Fruit fly (Drosophila melanogaster): ENCODE data around the gene Acp95EF.
A peak's percentile ranks its signal among the peaks of the same experiment; 100 is the strongest.

Acp95EF gene

dm6 chr3R:24188619-24189018, 40.2 kb upstream of the Acp95EF start, which contains the start of gene CG5515 (continued):
- TF ChIP-seq CG6791 (GFP tag; IDR thresholded peaks at IDR 0.05; ENCODE audit: partially characterized antibody) (peak; percentile 71; the same call in 2 of the 3 replicates), CG43689 (GFP tag; IDR thresholded peaks at IDR 0.05) (no peak), Sox100B (GFP tag; optimal IDR thresholded peaks at IDR 0.05) (no peak), amos (GFP tag; IDR thresholded peaks at IDR 0.05; ENCODE audit: partially characterized antibody) (peak; percentile 71), CG1024 (GFP tag; IDR thresholded peaks at IDR 0.05) (peak; percentile 51), CG6683 (GFP tag; optimal IDR thresholded peaks at IDR 0.05) (peak; percentile 27), Lhr (GFP tag; optimal IDR thresholded peaks at IDR 0.05) (peak; percentile 30), ac (GFP tag; optimal IDR thresholded peaks at IDR 0.05) (no peak), CG12744 (GFP tag; optimal IDR thresholded peaks at IDR 0.05) (peak; percentile 50), pan (optimal IDR thresholded peaks at IDR 0.05) (no peak), pan (GFP tag; optimal IDR thresholded peaks at IDR 0.05 in 1 of 2, IDR thresholded peaks at IDR 0.05 in 1 of 2) (peak in 1 of 2 experiments; percentile 82), crol (GFP tag; IDR thresholded peaks at IDR 0.05) (no peak), vvl (GFP tag; IDR thresholded peaks at IDR 0.05) (peak; percentile 87), ato (GFP tag; IDR thresholded peaks at IDR 0.05; ENCODE audit: partially characterized antibody) (peak; percentile 43; the same call in 1 of the 2 replicates), pb (GFP tag; optimal IDR thresholded peaks at IDR 0.05) (peak; percentile 50), shn (GFP tag; optimal IDR thresholded peaks at IDR 0.05) (peak; percentile 89), Pdp1 (GFP tag; optimal IDR thresholded peaks at IDR 0.05) (peak; percentile 75 to 77), CG4404 (GFP tag; IDR thresholded peaks at IDR 0.05) (peak; percentile 76), CG42726 (GFP tag; IDR thresholded peaks at IDR 0.05; ENCODE audit: partially characterized antibody) (peak; percentile 53), CG3847 (GFP tag; IDR thresholded peaks at IDR 0.05) (peak; percentile 91), yki (optimal IDR thresholded peaks at IDR 0.05) (no peak), kah (GFP tag; optimal IDR thresholded peaks at IDR 0.05) (no peak), CG18764 (GFP tag; optimal IDR thresholded peaks at IDR 0.05) (peak; percentile 95), pros (GFP tag; optimal IDR thresholded peaks at IDR 0.05) (no peak), CG14014 (GFP tag; IDR thresholded peaks at IDR 0.05) (peak; percentile 70; the same call in 1 of the 2 replicates), CG33213 (GFP tag; optimal IDR thresholded peaks at IDR 0.05) (peak; percentile 74), hkb (optimal IDR thresholded peaks at IDR 0.05) (peak; percentile 57), hkb (GFP tag; IDR thresholded peaks at IDR 0.05) (peak; percentile 66), fru (optimal IDR thresholded peaks at IDR 0.05) (no peak), Nf-YB (GFP tag; optimal IDR thresholded peaks at IDR 0.05) (no peak), CG10959 (GFP tag; IDR thresholded peaks at IDR 0.05) (peak; percentile 61), gcm (GFP tag; optimal IDR thresholded peaks at IDR 0.05) (no peak), lola (GFP tag; optimal IDR thresholded peaks at IDR 0.05) (peak in 1 of 3 experiments; percentile 84), crp (GFP tag; optimal IDR thresholded peaks at IDR 0.05) (peak; percentile 53 to 91), CG16863 (GFP tag; optimal IDR thresholded peaks at IDR 0.05) (peak; percentile 71), MESR4 (GFP tag; optimal IDR thresholded peaks at IDR 0.05) (peak; percentile 59), CG7357 (GFP tag; IDR thresholded peaks at IDR 0.05) (peak; percentile 62; the same call in 1 of the 3 replicates), H2.0 (GFP tag; IDR thresholded peaks at IDR 0.05) (peak; percentile 80), HLH4C (GFP tag; IDR thresholded peaks at IDR 0.05; ENCODE audit: partially characterized antibody) (peak; percentile 83), CG4707 (GFP tag; optimal IDR thresholded peaks at IDR 0.05) (no peak), CG17359 (tag; optimal IDR thresholded peaks at IDR 0.05) (peak; percentile 50), caup (GFP tag; optimal IDR thresholded peaks at IDR 0.05; ENCODE audit: severe bottlenecking) (peak; percentile 67), jumu (GFP tag; optimal IDR thresholded peaks at IDR 0.05) (peak; percentile 43), Lim3 (GFP tag; IDR thresholded peaks at IDR 0.05) (peak; percentile 50; the same call in 1 of the 2 replicates), disco-r (GFP tag; optimal IDR thresholded peaks at IDR 0.05) (peak; percentile 57), bigmax (GFP tag; optimal IDR thresholded peaks at IDR 0.05) (peak; percentile 67), crc (GFP tag; optimal IDR thresholded peaks at IDR 0.05) (no peak), Mes4 (GFP tag; optimal IDR thresholded peaks at IDR 0.05) (peak; percentile 76), lab (GFP tag; optimal IDR thresholded peaks at IDR 0.05) (no peak), gcm2 (GFP tag; optimal IDR thresholded peaks at IDR 0.05) (peak; percentile 38), NfI (GFP tag; optimal IDR thresholded peaks at IDR 0.05) (peak; percentile 80)

All from whole organism, embryonic.